Fruit fly (Drosophila melanogaster): ENCODE data around the gene CG33500.
A peak's percentile ranks its signal among the peaks of the same experiment; 100 is the strongest.

CG33500 gene

dm6 chr3L:11540330-11540702 is 31.9 kb downstream of the CG33500 start (continued):
- TF ChIP-seq Dad (GFP tag; optimal IDR thresholded peaks at IDR 0.05) (no peak), D19A (tag; optimal IDR thresholded peaks at IDR 0.05) (no peak), Nf-YC (tag; optimal IDR thresholded peaks at IDR 0.05) (peak; percentile 21), Doc2 (GFP tag; IDR thresholded peaks at IDR 0.05) (no peak), CG8281 (tag; optimal IDR thresholded peaks at IDR 0.05) (no peak), eyg (GFP tag; optimal IDR thresholded peaks at IDR 0.05) (peak; percentile 64), bsh (GFP tag; optimal IDR thresholded peaks at IDR 0.05) (peak in 1 of 2 experiments; percentile 54), CG3407 (GFP tag; optimal IDR thresholded peaks at IDR 0.05) (peak; percentile 63), CG17186 (GFP tag; optimal IDR thresholded peaks at IDR 0.05) (no peak), CG6683 (GFP tag; optimal IDR thresholded peaks at IDR 0.05) (peak; percentile 22), CG14860 (GFP tag; IDR thresholded peaks at IDR 0.05; ENCODE audit: partially characterized antibody) (no peak), CG10462 (GFP tag; optimal IDR thresholded peaks at IDR 0.05) (no peak), repo (GFP tag; optimal IDR thresholded peaks at IDR 0.05) (no peak), CG4854 (GFP tag; optimal IDR thresholded peaks at IDR 0.05) (peak; percentile 2), jing (GFP tag; optimal IDR thresholded peaks at IDR 0.05) (no peak), fd3F (GFP tag; optimal IDR thresholded peaks at IDR 0.05) (peak; percentile 3), Mrtf (GFP tag; IDR thresholded peaks at IDR 0.05) (no peak), chinmo (GFP tag; IDR thresholded peaks at IDR 0.05; ENCODE audit: partially characterized antibody) (peak; percentile 3; the same call in 1 of the 4 replicates), vnd (GFP tag; IDR thresholded peaks at IDR 0.05; ENCODE audit: partially characterized antibody) (no peak), prd (optimal IDR thresholded peaks at IDR 0.05) (no peak), prd (GFP tag; IDR thresholded peaks at IDR 0.05) (no peak), Hr78 (GFP tag; optimal IDR thresholded peaks at IDR 0.05) (peak in 1 of 2 experiments; percentile 58), CG13624 (GFP tag; optimal IDR thresholded peaks at IDR 0.05) (no peak), ewg (GFP tag; optimal IDR thresholded peaks at IDR 0.05) (no peak), kni (GFP tag; optimal IDR thresholded peaks at IDR 0.05) (peak; percentile 78), Hey (tag; optimal IDR thresholded peaks at IDR 0.05) (peak; percentile 3), CG4360 (GFP tag; IDR thresholded peaks at IDR 0.05) (no peak), Gug (GFP tag; IDR thresholded peaks at IDR 0.05) (no peak), abd-A (tag; optimal IDR thresholded peaks at IDR 0.05) (no peak), CG6272 (GFP tag; IDR thresholded peaks at IDR 0.05) (no peak), CG8089 (GFP tag; optimal IDR thresholded peaks at IDR 0.05) (no peak), az2 (GFP tag; optimal IDR thresholded peaks at IDR 0.05) (no peak), Jarid2 (GFP tag; optimal IDR thresholded peaks at IDR 0.05) (peak; percentile 3), PHDP (tag; optimal IDR thresholded peaks at IDR 0.05) (peak; percentile 54), CG13123 (GFP tag; optimal IDR thresholded peaks at IDR 0.05) (no peak), CG6689 (GFP tag; IDR thresholded peaks at IDR 0.05) (no peak), hth (optimal IDR thresholded peaks at IDR 0.05) (no peak), CG10959 (GFP tag; IDR thresholded peaks at IDR 0.05) (no peak), Kr (GFP tag; optimal IDR thresholded peaks at IDR 0.05) (no peak), zen2 (GFP tag; IDR thresholded peaks at IDR 0.05; ENCODE audit: partially characterized antibody) (no peak), CG9932 (GFP tag; IDR thresholded peaks at IDR 0.05) (no peak), Sox102F (GFP tag; optimal IDR thresholded peaks at IDR 0.05) (no peak), unc-4 (GFP tag; IDR thresholded peaks at IDR 0.05; ENCODE audit: partially characterized antibody) (no peak), esg (GFP tag; conservative IDR thresholded peaks at IDR 0.05) (no peak), vvl (GFP tag; IDR thresholded peaks at IDR 0.05) (no peak), CG17802 (tag; optimal IDR thresholded peaks at IDR 0.05) (no peak), CG7745 (tag; optimal IDR thresholded peaks at IDR 0.05) (peak; percentile 21), wdn (GFP tag; IDR thresholded peaks at IDR 0.05) (no peak), kay (GFP tag; optimal IDR thresholded peaks at IDR 0.05) (peak; percentile 38), C15 (GFP tag; IDR thresholded peaks at IDR 0.05) (no peak), CG17385 (GFP tag; optimal IDR thresholded peaks at IDR 0.05) (peak; percentile 17)

Data from whole organism, embryonic.